Fruit fly (Drosophila melanogaster) whole organism, pupa: ENCODE measurements around the gene NFAT.

ENCODE experiments used
- CG12605 ChIP-seq: fragments of 200-800 bp; sonication (Bioruptor generic); IDR thresholded peaks from 2 replicates; pipeline ENCODE4 v1.3.6; 2022; ENCODE audit warnings: missing biosample characterization, missing genetic modification characterization
- CG32121 ChIP-seq: fragments of 200-800 bp; sonication (Bioruptor generic); IDR thresholded peaks from 2 replicates; pipeline ENCODE4 v1.3.6; 2022; ENCODE audit warnings: missing biosample characterization, missing genetic modification characterization
- CG4496 ChIP-seq: fragments of 200-800 bp; sonication (Bioruptor generic); IDR thresholded peaks from 3 replicates; pipeline ENCODE4 v1.3.6; 2022; ENCODE audit warnings: missing biosample characterization, missing genetic modification characterization
- CG8301 ChIP-seq: fragments of 200-800 bp; sonication (Bioruptor generic); optimal IDR thresholded peaks from 2 replicates; lab custom pipeline; 2018; ENCODE audit warnings: missing biosample characterization, mild to moderate bottlenecking, missing genetic modification characterization
- CG9948 ChIP-seq: fragments of 200-800 bp; sonication (Bioruptor generic); optimal IDR thresholded peaks from 2 replicates; lab custom pipeline; 2018; ENCODE audit warnings: missing biosample characterization, mild to moderate bottlenecking, missing genetic modification characterization, moderate library complexity
- EcR ChIP-seq: fragments of 200-800 bp; sonication (Bioruptor generic); optimal IDR thresholded peaks from 3 replicates; lab custom pipeline; 2019; ENCODE audit warnings: missing biosample characterization, missing genetic modification characterization, mild to moderate bottlenecking, moderate library complexity, missing genetic modification reagents
- Pif1A ChIP-seq: fragments of 200-800 bp; sonication (Bioruptor generic); optimal IDR thresholded peaks from 3 replicates; lab custom pipeline; 2016; ENCODE audit warnings: missing biosample characterization, missing genetic modification characterization
- gl ChIP-seq: fragments of 200-800 bp; sonication (Bioruptor generic); optimal IDR thresholded peaks from 2 replicates; lab custom pipeline; 2018; ENCODE audit warnings: missing biosample characterization, mild to moderate bottlenecking, missing genetic modification characterization
- rn ChIP-seq: fragments of 200-800 bp; sonication (Bioruptor generic); IDR thresholded peaks from 2 replicates; pipeline ENCODE4 v1.3.6; 2022; ENCODE audit warnings: missing biosample characterization, missing genetic modification characterization

DNA sequence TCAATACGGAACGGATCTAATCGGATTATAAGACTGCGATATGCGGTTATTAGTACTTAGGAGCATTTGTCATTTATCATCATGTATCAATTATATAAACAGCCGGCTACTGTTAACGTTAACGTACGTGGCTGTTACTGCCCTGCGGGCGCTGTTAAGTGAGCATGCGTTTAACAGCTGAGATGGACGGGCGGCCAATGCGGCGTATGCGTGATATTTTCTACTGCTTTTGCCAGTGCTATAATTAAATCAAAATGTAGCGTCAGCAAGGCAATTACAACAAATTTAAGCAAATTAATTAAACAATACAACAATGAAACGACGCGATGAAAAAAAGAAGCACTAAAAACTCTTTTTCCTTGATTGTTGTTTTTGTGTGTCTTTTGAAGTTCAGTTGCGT, 13.0 kb downstream of the NFAT start:
- TF ChIP-seq CG4496 (no peak), CG9948 (tag; lab: Kevin White, UChicago) (no peak), gl (tag; lab: Kevin White, UChicago) (no peak), EcR (no peak), rn (GFP tag; lab: Robert Waterston, UW) (no peak), CG32121 (no peak), CG8301 (tag; lab: Kevin White, UChicago) (no peak), Pif1A (GFP tag; lab: Kevin White, UChicago) (no peak), CG12605 (GFP tag; lab: Robert Waterston, UW) (no peak)
